Fruit fly (Drosophila melanogaster) whole organism, embryonic: Measurements from ENCODE around the gene CG43322.

Source experiments
- B-H2 ChIP-seq: fragments of 200-800 bp; sonication (Bioruptor generic); optimal IDR thresholded peaks from 2 replicates; lab custom pipeline; 2018; ENCODE audit warnings: missing biosample characterization, mild to moderate bottlenecking, missing genetic modification characterization
- Blimp-1 ChIP-seq: fragments of 200-800 bp; sonication (Bioruptor generic); optimal IDR thresholded peaks from 3 replicates; lab custom pipeline; 2018; ENCODE audit warnings: missing biosample characterization, missing genetic modification characterization, mild to moderate bottlenecking, moderate library complexity, missing genetic modification reagents
- Bteb2 ChIP-seq: fragments of 200-800 bp; sonication (Bioruptor generic); optimal IDR thresholded peaks from 2 replicates; lab custom pipeline; 2016; ENCODE audit warnings: missing biosample characterization, missing genetic modification characterization
- CG11085 ChIP-seq: fragments of 200-800 bp; sonication (Bioruptor generic); IDR thresholded peaks from 2 replicates; pipeline ENCODE4 v1.3.6; 2022; ENCODE audit warnings: missing biosample characterization, missing genetic modification characterization
- CG14014 ChIP-seq: fragments of 200-800 bp; sonication (Bioruptor generic); IDR thresholded peaks from 2 replicates; pipeline ENCODE4 v1.3.6; 2022; ENCODE audit warnings: missing biosample characterization, missing genetic modification characterization
- CG14965 ChIP-seq: fragments of 200-800 bp; sonication (Bioruptor generic); optimal IDR thresholded peaks from 2 replicates; lab custom pipeline; 2016; ENCODE audit warnings: missing biosample characterization, missing genetic modification characterization, borderline replicate concordance
- CG17568 ChIP-seq: fragments of 200-800 bp; sonication (Bioruptor generic); optimal IDR thresholded peaks from 2 replicates; lab custom pipeline; 2018; ENCODE audit warnings: missing biosample characterization, mild to moderate bottlenecking, missing genetic modification characterization, moderate library complexity
- CG30431 ChIP-seq: fragments of 200-800 bp; sonication (Bioruptor generic); optimal IDR thresholded peaks from 2 replicates; lab custom pipeline; 2017; ENCODE audit warnings: missing biosample characterization, missing genetic modification characterization
- CG34376 ChIP-seq: fragments of 200-800 bp; sonication (Bioruptor generic); optimal IDR thresholded peaks from 2 replicates; lab custom pipeline; 2018; ENCODE audit warnings: missing biosample characterization, mild to moderate bottlenecking, missing genetic modification characterization
- CG4424 ChIP-seq: fragments of 200-800 bp; sonication (Bioruptor generic); optimal IDR thresholded peaks from 3 replicates; lab custom pipeline; 2016; ENCODE audit warnings: missing biosample characterization, missing genetic modification characterization
- CG6272 ChIP-seq: fragments of 200-800 bp; sonication (Bioruptor generic); IDR thresholded peaks from 2 replicates; pipeline ENCODE4 v1.3.6; 2022; ENCODE audit warnings: missing biosample characterization, missing genetic modification characterization
- CG7987 ChIP-seq: fragments of 200-800 bp; sonication (Bioruptor generic); optimal IDR thresholded peaks from 2 replicates; lab custom pipeline; 2018; ENCODE audit warnings: missing biosample characterization, mild to moderate bottlenecking, missing genetic modification characterization, moderate library complexity
- CG9727 ChIP-seq: fragments of 200-800 bp; sonication (Bioruptor generic); optimal IDR thresholded peaks from 3 replicates; lab custom pipeline; 2017; ENCODE audit warnings: missing biosample characterization, mild to moderate bottlenecking, missing genetic modification characterization
- ERR ChIP-seq: fragments of 200-800 bp; sonication (Bioruptor generic); optimal IDR thresholded peaks from 2 replicates; lab custom pipeline; 2016; ENCODE audit warnings: missing biosample characterization, missing genetic modification characterization
- Eip74EF ChIP-seq, 2 experiments: fragments of 200-800 bp in 1 of 2; fragments of >200 bp in 1 of 2; sonication (Bioruptor generic) in 1 of 2; optimal IDR thresholded peaks; 2 replicates each; lab custom pipeline; 2017 to 2019; ENCODE audit warnings: missing biosample characterization in 2 of 2, missing genetic modification characterization in 2 of 2, mild to moderate bottlenecking in 1 of 2, moderate library complexity in 1 of 2
- Fer1 ChIP-seq: fragments of 200-800 bp; sonication (Bioruptor generic); optimal IDR thresholded peaks from 2 replicates; lab custom pipeline; 2017; ENCODE audit warnings: missing biosample characterization, mild to moderate bottlenecking, missing genetic modification characterization
- Meics ChIP-seq: fragments of 200-800 bp; sonication (Bioruptor generic); optimal IDR thresholded peaks from 2 replicates; lab custom pipeline; 2017; ENCODE audit warnings: missing biosample characterization, mild to moderate bottlenecking, missing genetic modification characterization
- Myb ChIP-seq: fragments of 200-800 bp; sonication (Bioruptor generic); optimal IDR thresholded peaks from 2 replicates; lab custom pipeline; 2016; ENCODE audit warnings: missing biosample characterization, missing genetic modification characterization
- PHDP ChIP-seq: fragments of 200-800 bp; sonication (Bioruptor generic); optimal IDR thresholded peaks from 3 replicates; lab custom pipeline; 2018; ENCODE audit warnings: missing biosample characterization, mild to moderate bottlenecking, missing genetic modification characterization, moderate library complexity
- Ravus ChIP-seq: fragments of 200-800 bp; sonication (Bioruptor generic); IDR thresholded peaks from 2 replicates; pipeline ENCODE4 v1.3.6; 2022; ENCODE audit warnings: missing biosample characterization, missing genetic modification characterization
- Sox100B ChIP-seq: fragments of 200-800 bp; sonication (Bioruptor generic); optimal IDR thresholded peaks from 3 replicates; lab custom pipeline; 2018; ENCODE audit warnings: missing biosample characterization, mild to moderate bottlenecking, missing genetic modification characterization
- Sry-δ ChIP-seq: fragments of 200-800 bp; sonication (Bioruptor generic); optimal IDR thresholded peaks from 2 replicates; lab custom pipeline; 2016; ENCODE audit warnings: missing biosample characterization, missing genetic modification characterization
- Xbp1 ChIP-seq: fragments of 200-800 bp; sonication (Bioruptor generic); optimal IDR thresholded peaks from 3 replicates; lab custom pipeline; 2016; ENCODE audit warnings: missing biosample characterization, mild to moderate bottlenecking, missing genetic modification characterization
- al ChIP-seq: fragments of 200-800 bp; sonication (Bioruptor generic); IDR thresholded peaks from 2 replicates; pipeline ENCODE4 v1.3.6; 2022; ENCODE audit warnings: missing biosample characterization, missing genetic modification characterization
- aop ChIP-seq: fragments of 200-800 bp; sonication (Bioruptor generic); IDR thresholded peaks from 2 replicates; pipeline ENCODE4 v1.3.6; 2022; ENCODE audit warnings: missing biosample characterization, missing genetic modification characterization
- bab2 ChIP-seq: fragments of 200-800 bp; sonication (Bioruptor generic); optimal IDR thresholded peaks from 2 replicates; lab custom pipeline; 2016; ENCODE audit warnings: missing biosample characterization, missing genetic modification characterization
- dmrt99B ChIP-seq: fragments of 200-800 bp; sonication (Bioruptor generic); optimal IDR thresholded peaks from 2 replicates; lab custom pipeline; 2018; ENCODE audit warnings: missing biosample characterization, mild to moderate bottlenecking, missing genetic modification characterization, moderate library complexity
- emc ChIP-seq: fragments of 200-800 bp; sonication (Bioruptor generic); optimal IDR thresholded peaks from 2 replicates; lab custom pipeline; 2016; ENCODE audit warnings: missing biosample characterization, missing genetic modification characterization
- fd64A ChIP-seq: fragments of 200-800 bp; sonication (Bioruptor generic); optimal IDR thresholded peaks from 3 replicates; lab custom pipeline; 2018; ENCODE audit warnings: missing biosample characterization, mild to moderate bottlenecking, missing genetic modification characterization
- gce ChIP-seq: fragments of 200-800 bp; sonication (Bioruptor generic); IDR thresholded peaks from 3 replicates; pipeline ENCODE4 v1.3.6; 2022; ENCODE audit warnings: missing biosample characterization, missing genetic modification characterization
- gcm2 ChIP-seq: fragments of 200-800 bp; sonication (Bioruptor generic); optimal IDR thresholded peaks from 2 replicates; lab custom pipeline; 2016; ENCODE audit warnings: missing biosample characterization, missing genetic modification characterization
- gfzf ChIP-seq: fragments of 200-800 bp; sonication (Bioruptor generic); optimal IDR thresholded peaks from 2 replicates; lab custom pipeline; 2016; ENCODE audit warnings: missing biosample characterization, mild to moderate bottlenecking, missing genetic modification characterization, moderate library complexity
- grau ChIP-seq: fragments of 200-800 bp; optimal IDR thresholded peaks from 3 replicates; lab custom pipeline; 2019; ENCODE audit warnings: missing biosample characterization, mild to moderate bottlenecking, missing genetic modification characterization, moderate library complexity
- ind ChIP-seq: fragments of 200-800 bp; sonication (Bioruptor generic); optimal IDR thresholded peaks from 3 replicates; lab custom pipeline; 2016; ENCODE audit warnings: missing biosample characterization, missing genetic modification characterization
- jumu ChIP-seq: fragments of 200-800 bp; sonication (Bioruptor generic); optimal IDR thresholded peaks from 3 replicates; lab custom pipeline; 2016; ENCODE audit warnings: missing biosample characterization, missing genetic modification characterization
- kah ChIP-seq: fragments of 200-800 bp; sonication (Bioruptor generic); optimal IDR thresholded peaks from 2 replicates; lab custom pipeline; 2018; ENCODE audit warnings: missing biosample characterization, mild to moderate bottlenecking, missing genetic modification characterization
- kni ChIP-seq: fragments of 200-800 bp; sonication (Bioruptor generic); optimal IDR thresholded peaks from 3 replicates; lab custom pipeline; 2017; ENCODE audit warnings: mild to moderate bottlenecking, missing biosample characterization, missing genetic modification reagents, missing genetic modification characterization
- lbe ChIP-seq: fragments of 200-800 bp; sonication (Bioruptor generic); optimal IDR thresholded peaks from 2 replicates; lab custom pipeline; 2016; ENCODE audit warnings: missing biosample characterization, mild to moderate bottlenecking, missing genetic modification characterization
- luna ChIP-seq: fragments of 200-800 bp; sonication (Bioruptor generic); optimal IDR thresholded peaks from 2 replicates; lab custom pipeline; 2016; ENCODE audit warnings: missing biosample characterization, missing genetic modification characterization
- pb ChIP-seq: fragments of 200-800 bp; sonication (Bioruptor generic); optimal IDR thresholded peaks from 3 replicates; lab custom pipeline; 2016; ENCODE audit warnings: missing biosample characterization, missing genetic modification characterization
- pum ChIP-seq: fragments of 200-800 bp; sonication (Bioruptor generic); optimal IDR thresholded peaks from 2 replicates; lab custom pipeline; 2016; ENCODE audit warnings: missing biosample characterization, missing genetic modification characterization
- pzg ChIP-seq: fragments of 200-800 bp; sonication (Bioruptor generic); optimal IDR thresholded peaks from 3 replicates; lab custom pipeline; 2018; ENCODE audit warnings: missing biosample characterization, mild to moderate bottlenecking, missing genetic modification characterization, moderate library complexity
- ranshi ChIP-seq: fragments of 200-800 bp; sonication (Bioruptor generic); IDR thresholded peaks from 2 replicates; pipeline ENCODE4 v1.3.6; 2022; ENCODE audit warnings: missing biosample characterization, missing genetic modification characterization
- repo ChIP-seq: fragments of 200-800 bp; sonication (Bioruptor generic); optimal IDR thresholded peaks from 2 replicates; lab custom pipeline; 2016; ENCODE audit warnings: missing biosample characterization, missing genetic modification characterization
- so ChIP-seq: fragments of 200-800 bp; sonication (Bioruptor generic); IDR thresholded peaks from 3 replicates; pipeline ENCODE4 v1.3.6; 2022; ENCODE audit warnings: missing biosample characterization, missing genetic modification characterization
- sug ChIP-seq: fragments of 200-800 bp; optimal IDR thresholded peaks from 2 replicates; lab custom pipeline; 2019; ENCODE audit warnings: missing biosample characterization, mild to moderate bottlenecking, missing genetic modification characterization, moderate library complexity
- tgo ChIP-seq: fragments of 200-800 bp; sonication (Bioruptor generic); IDR thresholded peaks from 3 replicates; pipeline ENCODE4 v1.3.6; 2022; ENCODE audit warnings: missing biosample characterization, missing genetic modification characterization
- trem ChIP-seq: fragments of 200-800 bp; optimal IDR thresholded peaks from 3 replicates; lab custom pipeline; 2019; ENCODE audit warnings: missing biosample characterization, mild to moderate bottlenecking, missing genetic modification characterization, moderate library complexity
- wek ChIP-seq: fragments of 200-800 bp; sonication (Bioruptor generic); optimal IDR thresholded peaks from 3 replicates; lab custom pipeline; 2018; ENCODE audit warnings: missing biosample characterization, mild to moderate bottlenecking, missing genetic modification characterization, moderate library complexity
- zfh2 ChIP-seq: fragments of 200-800 bp; sonication (Bioruptor generic); optimal IDR thresholded peaks from 2 replicates; lab custom pipeline; 2016; ENCODE audit warnings: missing biosample characterization, missing genetic modification characterization

The CG43322 gene

DNA sequence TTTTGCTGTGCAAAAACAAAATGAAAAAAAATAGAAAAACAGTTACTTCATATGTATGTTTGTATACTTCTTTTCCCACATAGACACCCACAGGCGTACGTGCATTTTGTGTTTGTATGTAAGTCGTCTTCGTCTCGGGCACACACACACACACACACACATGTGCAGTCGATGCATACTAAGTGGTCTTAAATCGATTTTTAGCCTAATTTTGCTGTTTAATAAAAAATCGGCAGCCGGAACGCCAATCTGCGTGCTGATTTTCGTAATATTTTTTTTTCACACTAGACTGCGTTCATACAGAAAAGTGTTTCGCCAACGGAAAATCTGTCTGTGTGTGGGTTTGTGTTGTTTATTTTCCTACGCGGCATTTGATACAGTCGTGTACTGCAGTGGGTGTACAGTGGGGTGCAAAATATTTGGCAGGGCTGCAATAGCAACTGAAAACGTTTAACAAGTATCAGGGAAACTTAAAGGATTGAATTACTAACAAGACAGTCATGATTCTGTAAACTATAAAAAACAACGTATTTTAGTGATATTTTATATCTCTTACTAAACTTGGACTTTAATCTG lies 20.0 kb downstream of the CG43322 start (continued):
- no peak for TF ChIP-seq gfzf (GFP tag; lab: Kevin White, UChicago)
- no peak for TF ChIP-seq so (GFP tag; lab: Robert Waterston, UW)
- TF ChIP-seq pzg (GFP tag; lab: Kevin White, UChicago): no peak
- TF ChIP-seq Eip74EF (GFP tag; optimal IDR thresholded peaks at IDR 0.05; lab: Kevin White, UChicago): peak in 1 of 2 experiments; percentile 31
- no peak for TF ChIP-seq emc (GFP tag; lab: Kevin White, UChicago)
- TF ChIP-seq fd64A: peak; percentile 4
- TF ChIP-seq dmrt99B (tag; lab: Kevin White, UChicago): no peak
- TF ChIP-seq Myb: no peak
- peak; percentile 43 for TF ChIP-seq B-H2 (GFP tag; lab: Kevin White, UChicago)
- TF ChIP-seq Fer1 (GFP tag; lab: Kevin White, UChicago): peak; percentile 33
- TF ChIP-seq aop (GFP tag; lab: Robert Waterston, UW): no peak
- TF ChIP-seq bab2 (GFP tag; lab: Kevin White, UChicago): no peak
- TF ChIP-seq CG14014: peak; percentile 47; the same call in 1 of the 2 replicates
- peak; percentile 55 for TF ChIP-seq Xbp1
- TF ChIP-seq Sox100B (GFP tag; lab: Kevin White, UChicago): no peak
- TF ChIP-seq wek (GFP tag; lab: Kevin White, UChicago): peak; percentile 41
- peak; percentile 9 for TF ChIP-seq sug (tag; lab: Kevin White, UChicago)
- TF ChIP-seq CG34376: peak; percentile 23
- TF ChIP-seq luna: peak; percentile 23
- TF ChIP-seq CG14965 (GFP tag; lab: Kevin White, UChicago): no peak
- TF ChIP-seq Bteb2 (GFP tag; lab: Kevin White, UChicago): no peak
- TF ChIP-seq grau (tag; lab: Kevin White, UChicago): peak; percentile 6
- TF ChIP-seq gce (GFP tag; lab: Robert Waterston, UW): no peak
- TF ChIP-seq CG11085 (GFP tag; lab: Robert Waterston, UW): peak; percentile 36; the same call in 1 of the 2 replicates
- TF ChIP-seq gcm2 (GFP tag; lab: Kevin White, UChicago): no peak
- TF ChIP-seq lbe: peak; percentile 47
- TF ChIP-seq CG6272: no peak
- TF ChIP-seq trem (tag; lab: Kevin White, UChicago): no peak
- no peak for TF ChIP-seq Sry-δ (GFP tag; lab: Kevin White, UChicago)
- peak; percentile 26 for TF ChIP-seq CG9727
- TF ChIP-seq jumu (GFP tag; lab: Kevin White, UChicago): peak; percentile 40
- no peak for TF ChIP-seq Blimp-1 (GFP tag; lab: Kevin White, UChicago)
- peak; percentile 33 for TF ChIP-seq pb (GFP tag; lab: Kevin White, UChicago)
- TF ChIP-seq kni (GFP tag; lab: Kevin White, UChicago): no peak
- TF ChIP-seq al (GFP tag; lab: Robert Waterston, UW): no peak
- peak; percentile 8 for TF ChIP-seq CG17568 (GFP tag; lab: Kevin White, UChicago)
- peak; percentile 12 for TF ChIP-seq CG7987 (GFP tag; lab: Kevin White, UChicago)
- no peak for TF ChIP-seq CG30431
- peak; percentile 53 for TF ChIP-seq Meics (GFP tag; lab: Kevin White, UChicago)
- no peak for TF ChIP-seq Ravus (GFP tag; lab: Robert Waterston, UW)
- TF ChIP-seq pum: peak; percentile 14
- peak; percentile 35 for TF ChIP-seq repo (GFP tag; lab: Kevin White, UChicago)
- peak; percentile 32 for TF ChIP-seq ERR (GFP tag; lab: Kevin White, UChicago)
- 0 out of 2 replicates have a peak, but pooled peaks have one; percentile 8 for TF ChIP-seq ranshi (GFP tag; lab: Robert Waterston, UW)
- no peak for TF ChIP-seq PHDP (tag; lab: Kevin White, UChicago)
- peak; percentile 16 for TF ChIP-seq CG4424
- peak; percentile 9 for TF ChIP-seq ind (GFP tag; lab: Kevin White, UChicago)
- TF ChIP-seq kah: peak; percentile 17
- TF ChIP-seq zfh2: peak; percentile 1
- TF ChIP-seq tgo: peak; percentile 24; the same call in 1 of the 3 replicates
